Fruit fly (Drosophila melanogaster): ENCODE results near the gene CG31010.

dm6 chr3R:30746190-30746589 is 40.3 kb upstream of the CG31010 start, which contains the start of gene Npc2h:
- no peak for TF ChIP-seq Hr39 (GFP tag; optimal IDR thresholded peaks at IDR 0.05)
- no peak for TF ChIP-seq dac (GFP tag; optimal IDR thresholded peaks at IDR 0.05)
- no peak for TF ChIP-seq Lpt (GFP tag; optimal IDR thresholded peaks at IDR 0.05)
- no peak for TF ChIP-seq CG1621 (tag; optimal IDR thresholded peaks at IDR 0.05)
- no peak for TF ChIP-seq eg (GFP tag; IDR thresholded peaks at IDR 0.05)
- no peak for TF ChIP-seq esn (GFP tag; optimal IDR thresholded peaks at IDR 0.05)
- TF ChIP-seq Eip93F (GFP tag; optimal IDR thresholded peaks at IDR 0.05) = no peak

All from whole organism, prepupa.